Worm (Caenorhabditis elegans): ENCODE data around the gene his-70.
A peak's percentile ranks its signal among the peaks of the same experiment; 100 is the strongest.

- peak; percentile 24 for TF ChIP-seq zag-1 (tag; optimal IDR thresholded peaks at IDR 0.05)
- TF ChIP-seq egl-27 (tag; optimal IDR thresholded peaks at IDR 0.05) = no peak
- no peak for TF ChIP-seq blmp-1 (tag; optimal IDR thresholded peaks at IDR 0.05; ENCODE audit: insufficient read depth)
- TF ChIP-seq nhr-11 (tag; optimal IDR thresholded peaks at IDR 0.05) = no peak
- TF ChIP-seq aly-2 (tag; optimal IDR thresholded peaks at IDR 0.05) = no peak
- TF ChIP-seq sma-3 (GFP tag; optimal IDR thresholded peaks at IDR 0.05) = no peak
- TF ChIP-seq ceh-82 (tag; optimal IDR thresholded peaks at IDR 0.05) = no peak
- no peak for TF ChIP-seq R02D3.7 (tag; optimal IDR thresholded peaks at IDR 0.05)
- no peak for TF ChIP-seq ZK546.5 (tag; optimal IDR thresholded peaks at IDR 0.05)
- TF ChIP-seq ama-1 (optimal IDR thresholded peaks at IDR 0.05) = no peak
These were observed 24.9 kb downstream of the his-70 start for ce11 chrIII:4034984-4035383.
